Worm (Caenorhabditis elegans) whole organism, mixed stage, embryonic: Measurements from ENCODE around the gene C45G9.5.

Experiments used
- hlh-1 ChIP-seq: fragments of 150-350 bp; optimal IDR thresholded peaks from 2 replicates; lab custom pipeline; 2014; ENCODE audit warnings: missing biosample characterization, missing genetic modification reagents, missing genetic modification characterization
- nhr-12 ChIP-seq: fragments of 150-350 bp; optimal IDR thresholded peaks from 2 replicates; lab custom pipeline; 2014; ENCODE audit warnings: missing biosample characterization, missing genetic modification characterization
- nhr-237 ChIP-seq: fragments of 150-350 bp; optimal IDR thresholded peaks from 2 replicates; lab custom pipeline; 2014; ENCODE audit warnings: missing biosample characterization, missing genetic modification characterization
- snpc-4 ChIP-seq: fragments of 150-350 bp; optimal IDR thresholded peaks from 2 replicates; lab custom pipeline; 2014; ENCODE audit warnings: missing biosample characterization, missing genetic modification characterization
- unc-39 ChIP-seq: fragments of 150-350 bp; optimal IDR thresholded peaks from 2 replicates; lab custom pipeline; 2014; ENCODE audit warnings: missing biosample characterization, missing genetic modification characterization
- unc-62 ChIP-seq: fragments of 150-350 bp; optimal IDR thresholded peaks from 2 replicates; lab custom pipeline; 2014; ENCODE audit warnings: missing biosample characterization, missing genetic modification reagents, missing genetic modification characterization
- ztf-11 ChIP-seq: fragments of 150-350 bp; optimal IDR thresholded peaks from 2 replicates; lab custom pipeline; 2014; ENCODE audit warnings: missing biosample characterization, missing genetic modification characterization

ce11 chrIII:5061798-5062197 lies 13.9 kb downstream of the C45G9.5 start, which contains the start of gene C45G9.10:
- TF ChIP-seq nhr-12 (tag; lab: Kevin White, UChicago) (no peak), unc-62 (no peak), hlh-1 (tag; lab: Kevin White, UChicago) (no peak), snpc-4 (tag; lab: Kevin White, UChicago) (no peak), nhr-237 (tag; lab: Kevin White, UChicago) (no peak), ztf-11 (no peak), unc-39 (tag; lab: Kevin White, UChicago) (no peak)
